Worm (Caenorhabditis elegans): ENCODE results near the gene hsp-17.

ce11 chrV:8428585-8429414 lies 43.1 kb upstream of the hsp-17 start:
- TF ChIP-seq him-1 (tag; optimal IDR thresholded peaks at IDR 0.05) (no peak), dao-5 (tag; optimal IDR thresholded peaks at IDR 0.05) (no peak)
